Worm (Caenorhabditis elegans): ENCODE data around the gene W07A12.4.

DNA sequence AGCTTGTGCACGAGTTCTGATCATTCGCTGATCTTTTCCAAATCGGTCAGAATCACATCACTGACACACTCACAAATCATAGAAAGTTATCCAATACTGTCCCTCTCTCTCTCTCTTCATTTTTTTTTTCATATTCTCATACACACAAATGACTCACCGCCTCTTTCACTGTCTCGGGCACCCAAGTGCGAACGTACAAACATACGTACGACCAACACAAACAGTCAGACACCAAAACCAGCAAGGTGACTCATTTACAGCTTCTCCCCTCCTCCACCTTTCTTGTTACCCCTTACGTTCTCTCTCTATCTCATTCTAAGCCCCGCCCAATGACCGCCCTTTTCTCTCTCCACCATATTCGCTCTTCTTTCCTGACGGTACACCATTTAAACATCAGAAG, 19.1 kb upstream of the W07A12.4 start:
- no peak for TF ChIP-seq snpc-4 (tag; optimal IDR thresholded peaks at IDR 0.05)
- TF ChIP-seq ama-1 (optimal IDR thresholded peaks at IDR 0.05): no peak
- no peak for TF ChIP-seq C34B4.2 (tag; optimal IDR thresholded peaks at IDR 0.05)
- TF ChIP-seq aly-2 (tag; optimal IDR thresholded peaks at IDR 0.05): no peak
- no peak for TF ChIP-seq pqm-1 (tag; optimal IDR thresholded peaks at IDR 0.05)
- TF ChIP-seq ceh-82 (tag; optimal IDR thresholded peaks at IDR 0.05): no peak

All from whole organism, L1 larva.